Worm (Caenorhabditis elegans): ENCODE measurements around the gene W03A5.1.

W03A5.1 gene

ce11 chrIII:5382073-5382472 is 25.6 kb upstream of the W03A5.1 start, which contains the start of gene Y32H12A.6:
TSS of gene Y32H12A.6 (minus strand) at chrIII:5382173.
- TF ChIP-seq blmp-1 (tag; optimal IDR thresholded peaks at IDR 0.05) (no peak), ceh-39 (tag; optimal IDR thresholded peaks at IDR 0.05) (no peak), zip-8 (tag; optimal IDR thresholded peaks at IDR 0.05) (no peak), tbx-8 (GFP tag; optimal IDR thresholded peaks at IDR 0.05) (no peak), pha-4 (tag; optimal IDR thresholded peaks at IDR 0.05) (no peak), unc-120 (tag; optimal IDR thresholded peaks at IDR 0.05; ENCODE audit: poor library complexity, severe bottlenecking) (no peak)

ce11 chrIII:5385315-5385714 is 22.4 kb upstream of the W03A5.1 start, which contains the start of gene Y32H12A.7:
TSS of gene Y32H12A.7 (minus strand) at chrIII:5385415.
- TF ChIP-seq drap-1 (GFP tag; optimal IDR thresholded peaks at IDR 0.05), result no peak
- no peak for TF ChIP-seq unc-120 (tag; optimal IDR thresholded peaks at IDR 0.05; ENCODE audit: poor library complexity, severe bottlenecking)
- no peak for TF ChIP-seq mls-2 (tag; optimal IDR thresholded peaks at IDR 0.05)
- TF ChIP-seq ceh-43 (GFP tag; optimal IDR thresholded peaks at IDR 0.05), result no peak
- no peak for TF ChIP-seq lsy-2 (tag; optimal IDR thresholded peaks at IDR 0.05)
- no peak for TF ChIP-seq mep-1 (tag; optimal IDR thresholded peaks at IDR 0.05)
- TF ChIP-seq hlh-1 (tag; optimal IDR thresholded peaks at IDR 0.05), result no peak
- no peak for TF ChIP-seq ham-2 (GFP tag; optimal IDR thresholded peaks at IDR 0.05)
- TF ChIP-seq ces-1 (GFP tag; optimal IDR thresholded peaks at IDR 0.05), result no peak
- no peak for TF ChIP-seq sptf-1 (tag; optimal IDR thresholded peaks at IDR 0.05)
- no peak for TF ChIP-seq zip-8 (tag; optimal IDR thresholded peaks at IDR 0.05)
- TF ChIP-seq nhr-237 (tag; optimal IDR thresholded peaks at IDR 0.05), result no peak
- no peak for TF ChIP-seq flh-1 (GFP tag; optimal IDR thresholded peaks at IDR 0.05)
- no peak for TF ChIP-seq nhr-76 (tag; optimal IDR thresholded peaks at IDR 0.05)

- TF ChIP-seq nhr-237 (tag; optimal IDR thresholded peaks at IDR 0.05) (no peak), nhr-28 (tag; optimal IDR thresholded peaks at IDR 0.05) (no peak), lin-32 (GFP tag; optimal IDR thresholded peaks at IDR 0.05) (no peak), hlh-1 (tag; optimal IDR thresholded peaks at IDR 0.05) (no peak), ztf-11 (tag; optimal IDR thresholded peaks at IDR 0.05) (no peak), sem-2 (GFP tag; optimal IDR thresholded peaks at IDR 0.05) (no peak), lsy-2 (tag; optimal IDR thresholded peaks at IDR 0.05) (no peak), M03D4.4 (tag; optimal IDR thresholded peaks at IDR 0.05) (no peak), elt-1 (tag; optimal IDR thresholded peaks at IDR 0.05; ENCODE audit: borderline replicate concordance, insufficient read depth) (no peak), ceh-83 (GFP tag; optimal IDR thresholded peaks at IDR 0.05) (no peak), elt-3 (tag; optimal IDR thresholded peaks at IDR 0.05) (no peak), mab-5 (tag; optimal IDR thresholded peaks at IDR 0.05) (no peak)
Observed at ce11 chrIII:5388113-5388512, 19.6 kb upstream of the W03A5.1 start.

ce11 chrIII:5389365-5389764 is 18.3 kb upstream of the W03A5.1 start:
- TF ChIP-seq drap-1 (GFP tag; optimal IDR thresholded peaks at IDR 0.05) (no peak), unc-120 (tag; optimal IDR thresholded peaks at IDR 0.05; ENCODE audit: poor library complexity, severe bottlenecking) (no peak), unc-62 (GFP tag; optimal IDR thresholded peaks at IDR 0.05) (no peak), cnd-1 (tag; optimal IDR thresholded peaks at IDR 0.05) (no peak), bed-3 (GFP tag; optimal IDR thresholded peaks at IDR 0.05) (no peak), elt-3 (tag; optimal IDR thresholded peaks at IDR 0.05) (no peak), ces-1 (GFP tag; optimal IDR thresholded peaks at IDR 0.05) (no peak), tbx-8 (GFP tag; optimal IDR thresholded peaks at IDR 0.05) (no peak), lin-13 (tag; optimal IDR thresholded peaks at IDR 0.05) (no peak), ham-2 (GFP tag; optimal IDR thresholded peaks at IDR 0.05) (no peak), zip-8 (tag; optimal IDR thresholded peaks at IDR 0.05) (no peak), nhr-237 (tag; optimal IDR thresholded peaks at IDR 0.05) (no peak), ceh-39 (tag; optimal IDR thresholded peaks at IDR 0.05) (no peak), snpc-4 (tag; optimal IDR thresholded peaks at IDR 0.05) (no peak), sem-2 (GFP tag; optimal IDR thresholded peaks at IDR 0.05) (no peak), lin-32 (GFP tag; optimal IDR thresholded peaks at IDR 0.05) (no peak), unc-39 (tag; optimal IDR thresholded peaks at IDR 0.05) (no peak)

- TF ChIP-seq hlh-1 (tag; optimal IDR thresholded peaks at IDR 0.05) (no peak), pha-4 (tag; optimal IDR thresholded peaks at IDR 0.05) (no peak), lsy-2 (tag; optimal IDR thresholded peaks at IDR 0.05) (no peak), lin-32 (GFP tag; optimal IDR thresholded peaks at IDR 0.05) (no peak), mab-5 (tag; optimal IDR thresholded peaks at IDR 0.05) (no peak), flh-1 (GFP tag; optimal IDR thresholded peaks at IDR 0.05) (no peak), nhr-28 (tag; optimal IDR thresholded peaks at IDR 0.05) (no peak)
Observed at ce11 chrIII:5395746-5396145, 11.9 kb upstream of the W03A5.1 start.

All from whole organism, mixed stage, embryonic.